Fruit fly (Drosophila melanogaster): ENCODE data around the gene CG42586.
"Not testable (repeated sequence)": the region's sequence is repeated elsewhere in the genome, so short reads cannot be mapped to it uniquely, and the experiment has no call there.

- TF ChIP-seq pan (optimal IDR thresholded peaks at IDR 0.05); pan (GFP tag; optimal IDR thresholded peaks at IDR 0.05 in 1 of 2, IDR thresholded peaks at IDR 0.05 in 1 of 2); Aef1 (GFP tag; IDR thresholded peaks at IDR 0.05); CG2678 (tag; optimal IDR thresholded peaks at IDR 0.05); insv (GFP tag; optimal IDR thresholded peaks at IDR 0.05); CG2199 (GFP tag; IDR thresholded peaks at IDR 0.05); YL-1 (GFP tag; optimal IDR thresholded peaks at IDR 0.05); Sox102F (GFP tag; optimal IDR thresholded peaks at IDR 0.05); nom (GFP tag; optimal IDR thresholded peaks at IDR 0.05); slou (GFP tag; optimal IDR thresholded peaks at IDR 0.05); D19A (tag; optimal IDR thresholded peaks at IDR 0.05); HLH54F (GFP tag; optimal IDR thresholded peaks at IDR 0.05); pfk (GFP tag; optimal IDR thresholded peaks at IDR 0.05); dati (GFP tag; IDR thresholded peaks at IDR 0.05): not testable (repeated sequence)
These were observed 2.0 kb downstream of the CG42586 start, which contains the start of gene CG42585 for dm6 chr2L:14739614-14740013.

All from whole organism, embryonic.